Worm (Caenorhabditis elegans): Measurements from ENCODE around the gene pat-2.

pat-2 gene

DNA sequence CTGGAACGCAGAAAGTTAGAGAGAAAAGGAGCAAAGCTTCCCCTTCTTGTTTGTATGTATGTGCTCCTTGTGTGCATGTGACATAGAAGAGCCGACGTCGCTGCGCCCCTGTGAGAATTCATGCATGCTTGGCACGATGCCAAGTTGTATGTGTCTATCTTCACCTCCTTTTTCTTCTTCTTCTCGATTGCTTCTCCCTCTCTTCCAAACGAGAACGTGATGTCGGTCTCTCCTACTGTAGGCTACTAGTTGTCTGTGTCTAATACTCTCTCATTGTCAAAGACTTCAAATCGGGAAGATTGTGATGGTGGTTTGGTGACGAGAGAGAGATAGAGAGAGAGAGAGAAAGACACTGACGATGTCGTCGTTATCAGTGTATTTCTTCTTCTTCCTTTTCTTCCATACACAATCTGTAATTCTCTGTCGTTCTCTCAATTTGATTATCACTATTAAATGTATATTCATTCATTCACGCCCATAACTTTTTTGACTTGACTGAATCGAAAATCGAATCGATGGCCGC is 21.4 kb upstream of the pat-2 start:
- TF ChIP-seq lsy-2 (tag; optimal IDR thresholded peaks at IDR 0.05) (peak; percentile 69 to 95), Y55F3AM.14 (GFP tag; optimal IDR thresholded peaks at IDR 0.05) (peak; percentile 90), gmeb-1 (tag; optimal IDR thresholded peaks at IDR 0.05) (peak; percentile 69), nhr-129 (tag; optimal IDR thresholded peaks at IDR 0.05) (peak; percentile 97), crh-2 (tag; optimal IDR thresholded peaks at IDR 0.05) (peak; percentile 97), ztf-1 (GFP tag; conservative IDR thresholded peaks at IDR 0.05) (no peak), elt-1 (tag; optimal IDR thresholded peaks at IDR 0.05) (no peak), ztf-4 (tag; optimal IDR thresholded peaks at IDR 0.05) (peak; percentile 83), aly-2 (tag; optimal IDR thresholded peaks at IDR 0.05) (no peak), elt-3 (tag; optimal IDR thresholded peaks at IDR 0.05) (no peak), nhr-10 (tag; optimal IDR thresholded peaks at IDR 0.05) (no peak), peb-1 (tag; optimal IDR thresholded peaks at IDR 0.05) (no peak), fos-1 (tag; optimal IDR thresholded peaks at IDR 0.05) (peak; percentile 98), egl-27 (tag; optimal IDR thresholded peaks at IDR 0.05) (peak; percentile 95), ztf-11 (tag; optimal IDR thresholded peaks at IDR 0.05) (no peak), ceh-16 (tag; optimal IDR thresholded peaks at IDR 0.05) (peak; percentile 6), nhr-11 (tag; optimal IDR thresholded peaks at IDR 0.05) (no peak), snpc-4 (tag; optimal IDR thresholded peaks at IDR 0.05) (peak; percentile 13), R02D3.7 (tag; optimal IDR thresholded peaks at IDR 0.05) (no peak), nhr-237 (tag; optimal IDR thresholded peaks at IDR 0.05) (no peak), lin-11 (tag; optimal IDR thresholded peaks at IDR 0.05) (peak; percentile 79), mbf-1 (tag; optimal IDR thresholded peaks at IDR 0.05) (no peak), alr-1 (tag; optimal IDR thresholded peaks at IDR 0.05) (peak; percentile 60), dmd-4 (tag; optimal IDR thresholded peaks at IDR 0.05) (no peak), sem-4 (tag; optimal IDR thresholded peaks at IDR 0.05) (peak; percentile 84), blmp-1 (tag; optimal IDR thresholded peaks at IDR 0.05; ENCODE audit: insufficient read depth) (peak; percentile 83), unc-39 (tag; optimal IDR thresholded peaks at IDR 0.05) (no peak), skn-1 (tag; optimal IDR thresholded peaks at IDR 0.05) (peak; percentile 49), lin-13 (GFP tag; optimal IDR thresholded peaks at IDR 0.05) (peak; percentile 78), ZK546.5 (tag; optimal IDR thresholded peaks at IDR 0.05) (peak; percentile 1), nhr-25 (tag; optimal IDR thresholded peaks at IDR 0.05) (peak; percentile 90), lin-39 (tag; optimal IDR thresholded peaks at IDR 0.05) (no peak), nhr-12 (tag; optimal IDR thresholded peaks at IDR 0.05) (no peak), C34F6.9 (tag; optimal IDR thresholded peaks at IDR 0.05) (peak; percentile 95), mab-5 (tag; optimal IDR thresholded peaks at IDR 0.05) (peak; percentile 81), mdl-1 (tag; optimal IDR thresholded peaks at IDR 0.05) (peak; percentile 81 to 93), unc-62 (GFP tag; optimal IDR thresholded peaks at IDR 0.05) (peak; percentile 59), zag-1 (tag; optimal IDR thresholded peaks at IDR 0.05) (peak; percentile 80), F13H6.1 (tag; optimal IDR thresholded peaks at IDR 0.05) (peak; percentile 91), nhr-77 (tag; optimal IDR thresholded peaks at IDR 0.05) (no peak), nhr-21 (tag; optimal IDR thresholded peaks at IDR 0.05) (peak; percentile 93), ceh-82 (tag; optimal IDR thresholded peaks at IDR 0.05) (peak; percentile 42), sma-3 (GFP tag; optimal IDR thresholded peaks at IDR 0.05) (peak; percentile 91), ama-1 (optimal IDR thresholded peaks at IDR 0.05) (no peak), unc-55 (GFP tag; optimal IDR thresholded peaks at IDR 0.05) (peak; percentile 81), nhr-6 (tag; optimal IDR thresholded peaks at IDR 0.05) (peak; percentile 92), sma-9 (GFP tag; optimal IDR thresholded peaks at IDR 0.05) (peak; percentile 96), sma-9 (tag; optimal IDR thresholded peaks at IDR 0.05) (no peak), nhr-23 (tag; optimal IDR thresholded peaks at IDR 0.05) (no peak)
